Worm (Caenorhabditis elegans) whole organism, young adult: ENCODE measurements around the gene syx-6.
A peak's percentile ranks its signal among the peaks of the same experiment; 100 is the strongest.

Experiments used
- B0019.2 ChIP-seq: fragments of 200-800 bp; sonication (Bioruptor generic); conservative IDR thresholded peaks from 2 replicates; pipeline ENCODE4 v1.3.6; 2022; ENCODE audit warnings: missing genetic modification reagents, missing genetic modification characterization, missing compliant biosample characterization
- B0035.1 ChIP-seq: sonication (generic microtip); optimal IDR thresholded peaks from 2 replicates; lab custom pipeline; 2016; ENCODE audit warnings: missing genetic modification characterization, mild to moderate bottlenecking, missing compliant biosample characterization, missing genotype, missing genetic modification reagents
- C17E4.6 ChIP-seq: fragments of 200-800 bp; sonication (Bioruptor generic); IDR thresholded peaks from 2 replicates; pipeline ENCODE4 v1.3.6; 2022; ENCODE audit warnings: missing genetic modification reagents, missing genetic modification characterization, missing compliant biosample characterization
- D2030.7 ChIP-seq: fragments of 200-800 bp; sonication (Bioruptor generic); IDR thresholded peaks from 2 replicates; pipeline ENCODE4 v1.3.6; 2022; ENCODE audit warnings: missing genetic modification reagents, missing genetic modification characterization, missing compliant biosample characterization
- F23B12.7 ChIP-seq: sonication (generic microtip); optimal IDR thresholded peaks from 2 replicates; lab custom pipeline; 2017; ENCODE audit warnings: missing genetic modification characterization, mild to moderate bottlenecking, missing compliant biosample characterization, antibody characterized with exemption, moderate library complexity; ENCODE audit not compliant: insufficient read depth
- F37B4.10 ChIP-seq: fragments of 200-800 bp; sonication (Bioruptor generic); IDR thresholded peaks from 2 replicates; pipeline ENCODE4 v1.3.6; 2022; ENCODE audit warnings: missing genetic modification characterization, missing compliant biosample characterization
- F52B5.7 ChIP-seq: sonication (generic microtip); optimal IDR thresholded peaks from 2 replicates; lab custom pipeline; 2016; ENCODE audit warnings: mild to moderate bottlenecking, missing genetic modification characterization, missing compliant biosample characterization
- F55B11.4 ChIP-seq: sonication (generic microtip); optimal IDR thresholded peaks from 2 replicates; lab custom pipeline; 2016; ENCODE audit warnings: missing compliant biosample characterization, missing genetic modification characterization, borderline replicate concordance; ENCODE audit not compliant: insufficient read depth
- K12H6.12 ChIP-seq: fragments of 200-800 bp; sonication (Bioruptor generic); optimal IDR thresholded peaks from 2 replicates; lab custom pipeline; 2018; ENCODE audit warnings: mild to moderate bottlenecking, missing genetic modification characterization, missing compliant biosample characterization
- T07F8.4 ChIP-seq: sonication (generic microtip); optimal IDR thresholded peaks from 2 replicates; lab custom pipeline; 2016; ENCODE audit warnings: mild to moderate bottlenecking, missing genetic modification characterization, moderate library complexity, missing compliant biosample characterization
- Y67H2A.10 ChIP-seq: fragments of 200-800 bp; sonication (Bioruptor generic); conservative IDR thresholded peaks from 2 replicates; pipeline ENCODE4 v1.3.6; 2022; ENCODE audit warnings: missing genetic modification reagents, missing genetic modification characterization, missing compliant biosample characterization
- ZK185.1 ChIP-seq: sonication (generic microtip); optimal IDR thresholded peaks from 2 replicates; lab custom pipeline; 2016; ENCODE audit warnings: mild to moderate bottlenecking, missing genetic modification characterization, missing compliant biosample characterization; ENCODE audit not compliant: poor library complexity, severe bottlenecking
- atf-7 ChIP-seq: sonication (generic microtip); optimal IDR thresholded peaks from 2 replicates; lab custom pipeline; 2017; ENCODE audit warnings: mild to moderate bottlenecking, missing genetic modification characterization, missing compliant biosample characterization
- attf-3 ChIP-seq: fragments of 200-800 bp; sonication (Bioruptor generic); conservative IDR thresholded peaks from 2 replicates; pipeline ENCODE4 v1.3.6; 2022; ENCODE audit warnings: missing genetic modification reagents, missing genetic modification characterization, missing compliant biosample characterization
- attf-5 ChIP-seq: fragments of 200-800 bp; sonication (Bioruptor generic); optimal IDR thresholded peaks from 2 replicates; lab custom pipeline; 2018; ENCODE audit warnings: mild to moderate bottlenecking, missing genetic modification characterization, missing compliant biosample characterization
- attf-6 ChIP-seq: fragments of 200-800 bp; sonication (Bioruptor generic); IDR thresholded peaks from 2 replicates; pipeline ENCODE4 v1.3.6; 2022; ENCODE audit warnings: missing genetic modification reagents, missing genetic modification characterization, missing compliant biosample characterization
- bed-2 ChIP-seq: fragments of 200-800 bp; sonication (Bioruptor generic); IDR thresholded peaks from 2 replicates; pipeline ENCODE4 v1.3.6; 2022; ENCODE audit warnings: missing genetic modification reagents, missing genetic modification characterization, missing compliant biosample characterization
- ccch-3 ChIP-seq: fragments of 200-800 bp; sonication (Bioruptor generic); optimal IDR thresholded peaks from 2 replicates; lab custom pipeline; 2018; ENCODE audit warnings: mild to moderate bottlenecking, missing genetic modification characterization, missing compliant biosample characterization
- cebp-1 ChIP-seq, 2 experiments: fragments of 200-800 bp in 1 of 2; sonication (Bioruptor generic) in 1 of 2; sonication (generic microtip) in 1 of 2; IDR thresholded peaks in 1 of 2; optimal IDR thresholded peaks in 1 of 2; 2 replicates each; pipeline versions ENCODE4 v1.3.6 to Lab custom; 2017 to 2022; ENCODE audit warnings: missing compliant biosample characterization in 2 of 2, missing genetic modification characterization in 2 of 2, mild to moderate bottlenecking in 1 of 2, missing genetic modification reagents in 1 of 2, moderate library complexity in 1 of 2
- ceh-27 ChIP-seq: fragments of 200-800 bp; sonication (Bioruptor generic); optimal IDR thresholded peaks from 2 replicates; lab custom pipeline; 2018; ENCODE audit warnings: mild to moderate bottlenecking, missing genetic modification characterization, moderate library complexity, missing compliant biosample characterization
- ceh-58 ChIP-seq: fragments of 200-800 bp; sonication (Bioruptor generic); IDR thresholded peaks from 2 replicates; pipeline ENCODE4 v1.3.6; 2022; ENCODE audit warnings: missing genetic modification characterization, missing compliant biosample characterization
- ceh-79 ChIP-seq: sonication (generic microtip); optimal IDR thresholded peaks from 2 replicates; lab custom pipeline; 2017; ENCODE audit warnings: mild to moderate bottlenecking, missing genetic modification characterization, missing compliant biosample characterization
- chd-7 ChIP-seq: sonication (generic microtip); optimal IDR thresholded peaks from 2 replicates; lab custom pipeline; 2016; ENCODE audit warnings: mild to moderate bottlenecking, missing genetic modification characterization, moderate library complexity, missing compliant biosample characterization
- egl-18 ChIP-seq: fragments of 200-800 bp; sonication (Bioruptor generic); IDR thresholded peaks from 2 replicates; pipeline ENCODE4 v1.3.6; 2022; ENCODE audit warnings: missing genetic modification reagents, missing genetic modification characterization, missing compliant biosample characterization
- ekl-4 ChIP-seq: fragments of 200-800 bp; sonication (Bioruptor generic); IDR thresholded peaks from 2 replicates; pipeline ENCODE4 v1.3.6; 2022; ENCODE audit warnings: missing genetic modification reagents, missing genetic modification characterization, missing compliant biosample characterization
- ets-4 ChIP-seq: fragments of 200-800 bp; sonication (Bioruptor generic); optimal IDR thresholded peaks from 2 replicates; lab custom pipeline; 2018; ENCODE audit warnings: mild to moderate bottlenecking, missing genetic modification characterization, missing compliant biosample characterization
- fkh-3 ChIP-seq: sonication (generic microtip); optimal IDR thresholded peaks from 2 replicates; lab custom pipeline; 2016; ENCODE audit warnings: mild to moderate bottlenecking, missing genetic modification characterization, missing compliant biosample characterization
- gei-17 ChIP-seq: fragments of 200-800 bp; sonication (Bioruptor generic); optimal IDR thresholded peaks from 2 replicates; lab custom pipeline; 2018; ENCODE audit warnings: mild to moderate bottlenecking, missing genetic modification characterization, missing compliant biosample characterization
- hlh-26 ChIP-seq: fragments of 200-800 bp; sonication (Bioruptor generic); conservative IDR thresholded peaks from 2 replicates; pipeline ENCODE4 v1.3.6; 2022; ENCODE audit warnings: missing genetic modification reagents, missing genetic modification characterization, missing compliant biosample characterization
- hmg-1.2 ChIP-seq: fragments of 200-800 bp; sonication (Bioruptor generic); IDR thresholded peaks from 2 replicates; pipeline ENCODE4 v1.3.6; 2022; ENCODE audit warnings: missing genetic modification reagents, missing genetic modification characterization, missing compliant biosample characterization
- hsf-1 ChIP-seq: fragments of 200-800 bp; sonication (Bioruptor generic); IDR thresholded peaks from 2 replicates; pipeline ENCODE4 v1.3.6; 2022; ENCODE audit warnings: missing genetic modification reagents, missing genetic modification characterization, missing compliant biosample characterization
- let-526 ChIP-seq: fragments of 200-800 bp; sonication (Bioruptor generic); IDR thresholded peaks from 2 replicates; pipeline ENCODE4 v1.3.6; 2022; ENCODE audit warnings: missing genetic modification reagents, missing genetic modification characterization, missing compliant biosample characterization
- lsl-1 ChIP-seq: fragments of 200-800 bp; sonication (Bioruptor generic); optimal IDR thresholded peaks from 2 replicates; lab custom pipeline; 2018; ENCODE audit warnings: mild to moderate bottlenecking, missing genetic modification characterization, moderate library complexity, missing compliant biosample characterization
- mcd-1 ChIP-seq: fragments of 200-800 bp; sonication (Bioruptor generic); IDR thresholded peaks from 2 replicates; pipeline ENCODE4 v1.3.6; 2022; ENCODE audit warnings: missing genetic modification reagents, missing genetic modification characterization, missing compliant biosample characterization
- nfya-1 ChIP-seq: sonication (generic microtip); optimal IDR thresholded peaks from 2 replicates; lab custom pipeline; 2017; ENCODE audit warnings: antibody characterized with exemption, missing compliant biosample characterization, missing genetic modification characterization, borderline replicate concordance; ENCODE audit not compliant: insufficient read depth
- nhr-27 ChIP-seq: fragments of 200-800 bp; sonication (Bioruptor generic); optimal IDR thresholded peaks from 2 replicates; lab custom pipeline; 2018; ENCODE audit warnings: mild to moderate bottlenecking, missing genetic modification characterization, moderate library complexity, missing compliant biosample characterization
- pbrm-1 ChIP-seq: fragments of 200-800 bp; sonication (Bioruptor generic); IDR thresholded peaks from 2 replicates; pipeline ENCODE4 v1.3.6; 2022; ENCODE audit warnings: missing genetic modification reagents, missing genetic modification characterization, missing compliant biosample characterization
- pha-4 ChIP-seq: fragments of 150-350 bp; sonication (generic microtip); optimal IDR thresholded peaks from 2 replicates; lab custom pipeline; 2014; ENCODE audit warnings: missing biosample characterization, missing genetic modification reagents, missing genetic modification characterization
- rcor-1 ChIP-seq: fragments of 200-800 bp; sonication (Bioruptor generic); IDR thresholded peaks from 2 replicates; pipeline ENCODE4 v1.3.6; 2022; ENCODE audit warnings: missing genetic modification reagents, missing genetic modification characterization, missing compliant biosample characterization
- sdz-38 ChIP-seq: sonication (generic microtip); optimal IDR thresholded peaks from 2 replicates; lab custom pipeline; 2016; ENCODE audit warnings: missing genotype, missing genetic modification characterization, missing compliant biosample characterization
- snpc-3.4 ChIP-seq: sonication (generic microtip); optimal IDR thresholded peaks from 2 replicates; lab custom pipeline; 2017; ENCODE audit warnings: missing genetic modification characterization, mild to moderate bottlenecking, missing compliant biosample characterization, antibody characterized with exemption, moderate library complexity, missing genotype, missing genetic modification reagents
- sptf-2 ChIP-seq: fragments of 200-800 bp; sonication (Bioruptor generic); optimal IDR thresholded peaks from 2 replicates; lab custom pipeline; 2018; ENCODE audit warnings: mild to moderate bottlenecking, missing genetic modification characterization, missing compliant biosample characterization
- tlf-1 ChIP-seq: fragments of 200-800 bp; sonication (Bioruptor generic); optimal IDR thresholded peaks from 2 replicates; lab custom pipeline; 2018; ENCODE audit warnings: mild to moderate bottlenecking, missing genetic modification characterization, missing compliant biosample characterization
- zfh-2 ChIP-seq: fragments of 200-800 bp; sonication (Bioruptor generic); conservative IDR thresholded peaks from 2 replicates; pipeline ENCODE4 v1.3.6; 2022; ENCODE audit warnings: missing genetic modification reagents, missing genetic modification characterization, missing compliant biosample characterization
- ztf-26 ChIP-seq: sonication (generic microtip); optimal IDR thresholded peaks from 2 replicates; lab custom pipeline; 2017; ENCODE audit warnings: missing genetic modification characterization, missing compliant biosample characterization
- ztf-3 ChIP-seq: fragments of 200-800 bp; sonication (Bioruptor generic); optimal IDR thresholded peaks from 2 replicates; lab custom pipeline; 2018; ENCODE audit warnings: mild to moderate bottlenecking, missing genetic modification characterization, missing compliant biosample characterization
- ztf-6 ChIP-seq: fragments of 200-800 bp; sonication (Bioruptor generic); IDR thresholded peaks from 2 replicates; pipeline ENCODE4 v1.3.6; 2022; ENCODE audit warnings: missing genetic modification reagents, missing genetic modification characterization, missing compliant biosample characterization

The syx-6 gene

DNA sequence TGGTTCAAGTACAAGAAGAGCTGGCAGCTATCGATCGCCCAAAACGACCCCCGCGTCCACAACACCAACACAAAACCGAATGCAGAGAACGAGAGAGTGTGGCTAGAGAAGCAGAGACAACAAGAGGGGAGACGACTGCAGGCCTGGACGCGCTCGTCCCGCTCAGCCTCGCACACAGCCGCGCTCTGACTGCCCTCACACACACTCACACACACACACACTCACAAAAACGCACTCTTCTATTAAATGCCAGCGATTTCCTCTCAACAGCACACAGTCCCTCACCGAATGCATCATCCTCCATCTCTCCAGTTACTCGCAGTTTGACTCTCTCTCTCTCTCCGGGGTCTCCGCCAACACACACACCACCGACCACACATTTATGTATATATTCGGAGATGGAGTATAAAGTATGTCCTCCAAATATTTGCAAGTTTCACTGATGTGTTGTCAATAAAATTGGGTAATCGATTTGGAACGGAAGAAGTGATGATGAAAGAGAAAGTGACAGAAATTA is 36.6 kb upstream of the syx-6 start (continued):
- TF ChIP-seq B0019.2 (GFP tag; lab: Robert Waterston, UW) (no peak), attf-3 (GFP tag; lab: Robert Waterston, UW) (0 out of 2 replicates have a peak, but pooled peaks have one; percentile 30), fkh-3 (tag; lab: Kevin White, UChicago) (no peak), ets-4 (GFP tag; lab: Kevin White, UChicago) (peak; percentile 37), attf-5 (GFP tag; lab: Kevin White, UChicago) (peak; percentile 94), tlf-1 (GFP tag; lab: Kevin White, UChicago) (peak; percentile 56), bed-2 (GFP tag; lab: Robert Waterston, UW) (peak; percentile 61; the same call in 1 of the 2 replicates), ekl-4 (peak; percentile 73), let-526 (peak; percentile 80; the same call in 1 of the 2 replicates), cebp-1 (GFP tag; IDR thresholded peaks at IDR 0.05; lab: Robert Waterston, UW) (peak; percentile 58; the same call in 1 of the 2 replicates), cebp-1 (tag; optimal IDR thresholded peaks at IDR 0.05; lab: Kevin White, UChicago) (peak; percentile 92), nhr-27 (tag; lab: Kevin White, UChicago) (peak; percentile 42), attf-6 (no peak), ztf-26 (tag; lab: Kevin White, UChicago) (peak; percentile 82), F23B12.7 (tag; lab: Kevin White, UChicago) (no peak), F37B4.10 (GFP tag; lab: Robert Waterston, UW) (no peak), ceh-58 (GFP tag; lab: Robert Waterston, UW) (no peak), sptf-2 (GFP tag; lab: Kevin White, UChicago) (no peak), mcd-1 (GFP tag; lab: Robert Waterston, UW) (peak; percentile 82), ceh-79 (tag; lab: Kevin White, UChicago) (peak; percentile 47), ccch-3 (no peak), ZK185.1 (peak; percentile 61), F52B5.7 (peak; percentile 49), hlh-26 (no peak), Y67H2A.10 (0 out of 2 replicates have a peak, but pooled peaks have one; percentile 19), T07F8.4 (tag; lab: Kevin White, UChicago) (peak; percentile 67), B0035.1 (tag; lab: Kevin White, UChicago) (no peak), hmg-1.2 (peak; percentile 86), ceh-27 (GFP tag; lab: Kevin White, UChicago) (peak; percentile 91), K12H6.12 (tag; lab: Kevin White, UChicago) (peak; percentile 95), C17E4.6 (GFP tag; lab: Robert Waterston, UW) (peak; percentile 72; the same call in 1 of the 2 replicates), gei-17 (GFP tag; lab: Kevin White, UChicago) (peak; percentile 87), egl-18 (GFP tag; lab: Robert Waterston, UW) (no peak), chd-7 (peak; percentile 88), pha-4 (peak; percentile 94), nfya-1 (tag; lab: Kevin White, UChicago) (no peak), ztf-3 (GFP tag; lab: Kevin White, UChicago) (peak; percentile 74), F55B11.4 (tag; lab: Kevin White, UChicago) (no peak), ztf-6 (GFP tag; lab: Robert Waterston, UW) (no peak), zfh-2 (GFP tag; lab: Robert Waterston, UW) (peak; percentile 99), sdz-38 (tag; lab: Kevin White, UChicago) (no peak), atf-7 (tag; lab: Kevin White, UChicago) (peak; percentile 76), lsl-1 (peak; percentile 4), snpc-3.4 (peak; percentile 4), D2030.7 (no peak), rcor-1 (GFP tag; lab: Robert Waterston, UW) (peak; percentile 61; the same call in 1 of the 2 replicates), hsf-1 (GFP tag; lab: Robert Waterston, UW) (no peak), pbrm-1 (GFP tag; lab: Robert Waterston, UW) (peak; percentile 87)
